Worm (Caenorhabditis elegans) whole organism, midembryonic: ENCODE results near the gene mms-19.

Experiments used
- T22C8.4 ChIP-seq: fragments of 200-800 bp; sonication (Bioruptor generic); IDR thresholded peaks from 2 replicates; pipeline ENCODE4 v1.3.6; 2022; ENCODE audit warnings: missing genetic modification characterization, missing compliant biosample characterization
- cog-1 ChIP-seq: sonication (generic microtip); optimal IDR thresholded peaks from 2 replicates; lab custom pipeline; 2016; ENCODE audit warnings: missing genetic modification characterization, missing compliant biosample characterization

- no peak for TF ChIP-seq cog-1 (tag; lab: Kevin White, UChicago)
- TF ChIP-seq T22C8.4 (GFP tag; lab: Robert Waterston, UW) = no peak
Measured at ce11 chrV:5509134-5509533, 5.0 kb upstream of the mms-19 start.
